Fruit fly (Drosophila melanogaster): Measurements from ENCODE around the gene Yp1.

Gene Yp1

DNA sequence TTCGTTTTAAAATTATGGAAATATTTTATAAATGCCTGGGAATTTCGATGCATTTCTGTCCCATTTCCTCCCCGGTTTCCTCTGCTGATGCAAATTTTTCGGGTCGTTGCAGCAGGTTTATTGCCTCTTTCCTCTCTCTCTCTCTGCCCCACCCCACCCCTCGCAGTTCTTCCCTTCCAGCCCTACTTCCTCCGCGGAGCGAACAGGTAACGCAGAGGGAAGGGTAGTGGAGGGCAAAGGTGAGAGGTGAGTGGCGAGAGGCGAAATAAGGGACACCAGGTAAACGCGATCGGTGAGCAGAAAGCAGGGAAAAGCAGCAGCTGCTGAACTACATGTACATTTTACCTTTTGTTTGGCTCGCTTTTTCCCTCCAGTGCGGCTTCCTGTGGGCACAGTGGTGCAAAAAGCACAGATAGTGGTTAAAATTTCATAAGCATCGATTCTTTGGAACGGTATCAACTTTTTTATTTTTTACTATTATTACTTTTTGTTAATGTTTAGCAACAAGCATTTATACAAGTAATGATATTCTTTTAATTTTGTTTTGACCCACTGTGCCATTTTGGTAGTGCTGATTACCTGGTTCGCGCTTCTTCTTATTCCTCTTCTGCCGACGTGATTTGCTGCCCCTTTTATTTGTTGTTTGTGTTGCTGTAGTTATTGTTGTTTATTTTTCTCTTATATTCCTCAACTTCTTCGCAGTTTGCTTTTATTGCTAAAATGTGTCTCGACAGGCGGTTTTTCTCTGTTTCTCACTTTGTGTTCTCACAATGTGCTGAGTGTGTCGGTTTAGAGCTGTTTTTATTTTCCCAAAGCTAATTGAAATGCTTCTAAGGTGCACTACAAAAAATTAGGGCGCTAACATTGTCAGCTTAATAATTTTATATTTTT lies 34.7 kb downstream of the Yp1 start:
- no peak for TF ChIP-seq insv (optimal IDR thresholded peaks at IDR 0.05)
- TF ChIP-seq ttk (optimal IDR thresholded peaks at IDR 0.05), result no peak
- no peak for TF ChIP-seq psq (optimal IDR thresholded peaks at IDR 0.05)
- TF ChIP-seq Sin3A (optimal IDR thresholded peaks at IDR 0.05), result no peak
- TF ChIP-seq h (optimal IDR thresholded peaks at IDR 0.05), result no peak
- no peak for TF ChIP-seq Myc (optimal IDR thresholded peaks at IDR 0.05)

DNA sequence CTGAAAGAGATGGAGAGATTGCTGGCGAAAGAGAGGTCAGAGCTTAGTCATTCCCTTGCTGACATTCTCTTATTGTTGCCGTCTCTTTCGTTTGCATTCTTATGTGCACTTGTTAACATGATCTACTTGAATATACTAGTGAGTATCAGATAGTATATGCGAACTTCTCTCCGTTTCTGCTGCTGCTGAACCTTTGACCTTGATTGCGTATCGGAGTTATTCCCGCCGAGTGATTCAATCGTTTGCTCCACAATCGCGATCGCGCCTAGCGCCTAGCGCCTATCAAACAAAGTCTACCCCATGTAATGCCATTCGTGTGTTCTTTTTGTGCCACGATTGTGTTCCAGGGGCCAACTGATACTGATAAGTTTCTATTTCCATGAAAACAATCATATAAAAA lies 35.6 kb downstream of the Yp1 start:
- no peak for TF ChIP-seq ttk (optimal IDR thresholded peaks at IDR 0.05)
- TF ChIP-seq Myc (optimal IDR thresholded peaks at IDR 0.05), result no peak
- TF ChIP-seq insv (optimal IDR thresholded peaks at IDR 0.05), result no peak
- TF ChIP-seq Sin3A (optimal IDR thresholded peaks at IDR 0.05), result no peak
- no peak for TF ChIP-seq psq (optimal IDR thresholded peaks at IDR 0.05)
- no peak for TF ChIP-seq h (optimal IDR thresholded peaks at IDR 0.05)

DNA sequence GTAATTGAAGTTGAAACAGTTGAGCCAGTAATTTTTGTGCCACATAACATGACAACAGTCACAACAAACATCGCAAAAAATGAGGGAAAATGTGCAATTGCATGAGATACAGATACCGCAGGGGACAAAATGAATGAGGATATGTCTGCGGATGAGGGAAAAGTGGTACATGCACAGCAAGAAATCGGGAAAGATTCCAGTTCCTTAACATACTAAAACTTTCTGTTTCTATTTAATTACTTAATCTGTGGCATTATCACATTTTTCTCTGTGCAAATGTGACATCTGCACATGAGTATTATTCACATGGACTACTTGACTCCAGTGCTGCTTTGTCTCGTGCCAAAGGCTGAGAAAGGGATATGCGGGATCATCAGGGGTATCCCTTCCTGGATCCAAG lies 39.2 kb downstream of the Yp1 start:
- TF ChIP-seq insv (optimal IDR thresholded peaks at IDR 0.05) (no peak), psq (optimal IDR thresholded peaks at IDR 0.05) (no peak), ttk (optimal IDR thresholded peaks at IDR 0.05) (no peak)

DNA sequence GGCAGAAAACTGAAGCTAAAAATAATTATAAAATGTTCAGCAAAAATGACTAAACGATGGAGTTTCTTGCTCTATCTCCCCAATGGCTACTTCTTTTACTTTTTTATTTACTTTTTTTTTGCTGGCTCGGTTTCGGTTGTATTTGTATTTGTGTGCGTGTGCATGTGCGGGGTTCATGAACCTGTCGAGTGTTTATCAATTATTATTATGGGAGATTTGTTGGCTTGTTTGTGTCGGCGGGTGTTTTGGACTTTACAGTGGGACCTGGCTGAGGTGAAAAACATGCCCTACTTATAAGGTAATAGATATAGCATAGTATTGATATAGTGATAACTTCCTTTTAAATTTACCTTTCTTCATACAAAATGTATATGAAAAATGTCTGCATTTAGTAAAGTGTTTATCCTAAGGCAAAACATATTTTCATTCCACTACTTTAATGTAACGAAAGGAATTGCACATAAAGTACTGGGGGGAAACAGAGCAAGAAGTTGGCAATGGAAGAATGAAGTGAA lies 50.0 kb downstream of the Yp1 start:
- no peak for TF ChIP-seq h (optimal IDR thresholded peaks at IDR 0.05)
- TF ChIP-seq Myc (optimal IDR thresholded peaks at IDR 0.05), result no peak
- TF ChIP-seq ttk (optimal IDR thresholded peaks at IDR 0.05), result no peak
- no peak for TF ChIP-seq insv (optimal IDR thresholded peaks at IDR 0.05)
- TF ChIP-seq psq (optimal IDR thresholded peaks at IDR 0.05), result no peak
- no peak for TF ChIP-seq Sin3A (optimal IDR thresholded peaks at IDR 0.05)

DNA sequence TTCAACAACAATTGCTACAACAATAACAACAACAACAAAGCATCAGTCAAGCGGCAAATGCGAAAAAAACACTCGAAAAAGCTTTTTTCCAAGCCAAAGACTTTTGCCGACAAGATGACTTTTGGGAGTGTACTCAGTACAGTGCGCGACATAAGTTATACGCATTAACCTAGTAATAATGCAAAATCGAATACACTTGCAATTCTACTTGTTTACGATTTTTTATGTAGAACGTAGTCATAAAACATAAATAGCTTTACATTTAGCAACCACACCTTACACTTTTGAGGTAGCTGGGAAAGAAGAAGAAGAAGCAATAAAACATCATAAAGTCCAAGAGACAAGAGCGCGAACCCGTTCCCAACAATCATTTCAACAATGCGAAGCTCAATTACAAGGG lies 50.9 kb downstream of the Yp1 start:
- TF ChIP-seq psq (optimal IDR thresholded peaks at IDR 0.05) (no peak), ttk (optimal IDR thresholded peaks at IDR 0.05) (no peak), Sin3A (optimal IDR thresholded peaks at IDR 0.05) (no peak), insv (optimal IDR thresholded peaks at IDR 0.05) (no peak), Myc (optimal IDR thresholded peaks at IDR 0.05) (no peak), h (optimal IDR thresholded peaks at IDR 0.05) (no peak)
